ENCODE assay signal across 2 worm cellular contexts in the genomic region with DNA sequence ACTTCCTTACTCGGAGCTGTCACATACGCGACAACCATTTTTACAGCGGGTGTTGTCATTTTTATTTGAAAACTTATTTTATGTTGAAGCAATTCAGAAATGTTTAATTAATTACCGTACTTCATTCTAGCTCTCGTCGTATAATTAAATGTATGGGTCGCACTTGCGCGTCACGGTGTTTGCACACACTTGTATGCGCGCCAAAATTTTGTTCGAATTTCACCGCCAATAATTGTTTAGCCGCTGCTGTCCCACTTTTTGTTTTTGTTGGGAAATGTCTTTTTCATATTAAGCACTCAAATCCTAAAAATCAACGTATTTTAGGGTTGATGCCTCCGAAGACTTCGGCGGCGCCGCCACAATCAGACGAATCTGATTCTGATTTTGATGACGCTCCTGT.
TF ChIP-seq lines count a peak whose summit lies in the region.

A gene (minus strand): TSS at position 154 of the 400 bp plus-strand sequence.
A gene (plus strand): TSS at position 325 of the 400 bp plus-strand sequence.

TF ChIP-seq in whole organism, L2 larva, 48 proteins besides CTCF, POLR2A, EP300 and RAD21 (continued from another document):
- TF ChIP-seq sma-9 (GFP tag; optimal IDR thresholded peaks at IDR 0.05; lab: Kevin White, UChicago): peak; percentile 54
- TF ChIP-seq sma-9 (tag; optimal IDR thresholded peaks at IDR 0.05; lab: Kevin White, UChicago): no peak

TF ChIP-seq in whole organism, L4 larva, 104 proteins besides CTCF, POLR2A, EP300 and RAD21 (continued from another document):
- TF ChIP-seq unc-62 (GFP tag; optimal IDR thresholded peaks at IDR 0.05 in 1 of 2; lab: Kevin White, UChicago) (peak in 1 of 2 experiments; percentile 86), unc-62 (tag; optimal IDR thresholded peaks at IDR 0.05; lab: Kevin White, UChicago) (no peak), dmd-6 (GFP tag; IDR thresholded peaks at IDR 0.05; lab: Robert Waterston, UW) (peak; percentile 47; the same call in 1 of the 2 replicates), gei-8 (GFP tag; optimal IDR thresholded peaks at IDR 0.05; lab: Kevin White, UChicago) (no peak), dmd-8 (GFP tag; IDR thresholded peaks at IDR 0.05; lab: Robert Waterston, UW) (no peak), mdl-1 (tag; optimal IDR thresholded peaks at IDR 0.05; lab: Kevin White, UChicago) (no peak), skn-1 (tag; optimal IDR thresholded peaks at IDR 0.05; lab: Kevin White, UChicago) (no peak), ZK546.5 (tag; optimal IDR thresholded peaks at IDR 0.05; lab: Kevin White, UChicago) (no peak), lin-38 (GFP tag; IDR thresholded peaks at IDR 0.05; lab: Robert Waterston, UW) (peak; percentile 66), set-16 (GFP tag; IDR thresholded peaks at IDR 0.05; lab: Robert Waterston, UW) (no peak), zag-1 (tag; optimal IDR thresholded peaks at IDR 0.05; lab: Kevin White, UChicago) (no peak), R02D3.7 (tag; optimal IDR thresholded peaks at IDR 0.05; lab: Kevin White, UChicago) (no peak), daf-19 (GFP tag; conservative IDR thresholded peaks at IDR 0.05; lab: Robert Waterston, UW) (peak; percentile 58; the same call in 1 of the 2 replicates), T20F7.1 (GFP tag; optimal IDR thresholded peaks at IDR 0.05; lab: Kevin White, UChicago) (no peak), ceh-20 (GFP tag; IDR thresholded peaks at IDR 0.05; lab: Robert Waterston, UW) (no peak), lsy-2 (tag; optimal IDR thresholded peaks at IDR 0.05; lab: Kevin White, UChicago) (peak; percentile 60 to 93), zip-11 (GFP tag; IDR thresholded peaks at IDR 0.05; lab: Robert Waterston, UW) (no peak), spr-3 (GFP tag; optimal IDR thresholded peaks at IDR 0.05; lab: Kevin White, UChicago) (no peak), F37D6.2 (tag; optimal IDR thresholded peaks at IDR 0.05; lab: Kevin White, UChicago) (no peak), Y48G9A.11 (GFP tag; IDR thresholded peaks at IDR 0.05; lab: Robert Waterston, UW) (no peak), nhr-25 (tag; optimal IDR thresholded peaks at IDR 0.05; lab: Kevin White, UChicago; ENCODE audit: borderline replicate concordance, insufficient read depth) (no peak), lin-1 (GFP tag; IDR thresholded peaks at IDR 0.05; lab: Robert Waterston, UW) (no peak), dpl-1 (GFP tag; optimal IDR thresholded peaks at IDR 0.05; lab: Kevin White, UChicago) (peak; percentile 85), nhr-6 (tag; optimal IDR thresholded peaks at IDR 0.05; lab: Kevin White, UChicago) (peak; percentile 19), snpc-1.2 (GFP tag; IDR thresholded peaks at IDR 0.05; lab: Robert Waterston, UW) (no peak), ztf-11 (tag; optimal IDR thresholded peaks at IDR 0.05; lab: Kevin White, UChicago) (no peak), ceh-82 (tag; optimal IDR thresholded peaks at IDR 0.05; lab: Kevin White, UChicago) (no peak), saeg-2 (GFP tag; IDR thresholded peaks at IDR 0.05; lab: Robert Waterston, UW) (no peak), tag-97 (GFP tag; IDR thresholded peaks at IDR 0.05; lab: Robert Waterston, UW) (no peak), nhr-11 (tag; optimal IDR thresholded peaks at IDR 0.05; lab: Kevin White, UChicago) (no peak), unc-130 (GFP tag; optimal IDR thresholded peaks at IDR 0.05; lab: Kevin White, UChicago) (peak; percentile 56), duxl-1 (tag; optimal IDR thresholded peaks at IDR 0.05; lab: Kevin White, UChicago; ENCODE audit: poor library complexity) (no peak), daf-8 (GFP tag; IDR thresholded peaks at IDR 0.05; lab: Robert Waterston, UW) (no peak), madf-9 (GFP tag; conservative IDR thresholded peaks at IDR 0.05; lab: Robert Waterston, UW) (no peak), jun-1 (tag; optimal IDR thresholded peaks at IDR 0.05; lab: Kevin White, UChicago) (no peak), ceh-32 (tag; optimal IDR thresholded peaks at IDR 0.05; lab: Kevin White, UChicago; ENCODE audit: poor library complexity) (no peak), attf-4 (tag; optimal IDR thresholded peaks at IDR 0.05; lab: Kevin White, UChicago) (no peak), arid-1 (GFP tag; conservative IDR thresholded peaks at IDR 0.05; lab: Robert Waterston, UW) (no peak), madf-5 (GFP tag; IDR thresholded peaks at IDR 0.05; lab: Robert Waterston, UW) (no peak), Y5F2A.4 (GFP tag; optimal IDR thresholded peaks at IDR 0.05; lab: Kevin White, UChicago) (no peak), daf-12 (tag; optimal IDR thresholded peaks at IDR 0.05; lab: Kevin White, UChicago) (no peak), zip-2 (tag; optimal IDR thresholded peaks at IDR 0.05; lab: Kevin White, UChicago) (no peak), mes-2 (tag; optimal IDR thresholded peaks at IDR 0.05; lab: Kevin White, UChicago; ENCODE audit: poor library complexity, severe bottlenecking) (peak; percentile 78), mxl-3 (GFP tag; optimal IDR thresholded peaks at IDR 0.05; lab: Kevin White, UChicago) (no peak), tra-1 (GFP tag; IDR thresholded peaks at IDR 0.05; lab: Robert Waterston, UW) (no peak), ceh-44 (GFP tag; IDR thresholded peaks at IDR 0.05; lab: Robert Waterston, UW) (0 out of 2 replicates have a peak, but pooled peaks have one; percentile 30), fkh-10 (GFP tag; optimal IDR thresholded peaks at IDR 0.05; lab: Kevin White, UChicago) (no peak), T26A8.4 (GFP tag; IDR thresholded peaks at IDR 0.05; lab: Robert Waterston, UW) (no peak), ces-1 (GFP tag; optimal IDR thresholded peaks at IDR 0.05; lab: Kevin White, UChicago) (no peak), zfp-3 (GFP tag; conservative IDR thresholded peaks at IDR 0.05; lab: Robert Waterston, UW) (no peak), D1046.2 (GFP tag; IDR thresholded peaks at IDR 0.05; lab: Robert Waterston, UW) (no peak), nhr-77 (tag; optimal IDR thresholded peaks at IDR 0.05; lab: Kevin White, UChicago) (no peak), hmg-1.1 (GFP tag; IDR thresholded peaks at IDR 0.05; lab: Robert Waterston, UW) (peak; percentile 34; the same call in 1 of the 2 replicates), hlh-30 (tag; optimal IDR thresholded peaks at IDR 0.05; lab: Kevin White, UChicago; ENCODE audit: insufficient read depth) (no peak), nhr-102 (tag; optimal IDR thresholded peaks at IDR 0.05; lab: Kevin White, UChicago) (no peak), F44E2.7 (GFP tag; IDR thresholded peaks at IDR 0.05; lab: Robert Waterston, UW) (no peak)
